Worm (Caenorhabditis elegans) whole organism, young adult: ENCODE measurements around the gene T12A2.3.

ENCODE experiments used
- B0035.1 ChIP-seq: sonication (generic microtip); optimal IDR thresholded peaks from 2 replicates; lab custom pipeline; 2016; ENCODE audit warnings: missing genetic modification characterization, mild to moderate bottlenecking, missing compliant biosample characterization, missing genotype, missing genetic modification reagents
- B0336.3 ChIP-seq: fragments of 200-800 bp; sonication (Bioruptor generic); IDR thresholded peaks from 2 replicates; pipeline ENCODE4 v1.3.6; 2022; ENCODE audit warnings: missing genetic modification characterization, missing compliant biosample characterization
- C17E4.6 ChIP-seq: fragments of 200-800 bp; sonication (Bioruptor generic); IDR thresholded peaks from 2 replicates; pipeline ENCODE4 v1.3.6; 2022; ENCODE audit warnings: missing genetic modification reagents, missing genetic modification characterization, missing compliant biosample characterization
- D2030.7 ChIP-seq: fragments of 200-800 bp; sonication (Bioruptor generic); IDR thresholded peaks from 2 replicates; pipeline ENCODE4 v1.3.6; 2022; ENCODE audit warnings: missing genetic modification reagents, missing genetic modification characterization, missing compliant biosample characterization
- F33H1.4 ChIP-seq: fragments of 200-800 bp; sonication (Bioruptor generic); IDR thresholded peaks from 2 replicates; pipeline ENCODE4 v1.3.6; 2022; ENCODE audit warnings: missing genetic modification reagents, missing genetic modification characterization, missing compliant biosample characterization
- K12H6.12 ChIP-seq: fragments of 200-800 bp; sonication (Bioruptor generic); optimal IDR thresholded peaks from 2 replicates; lab custom pipeline; 2018; ENCODE audit warnings: mild to moderate bottlenecking, missing genetic modification characterization, missing compliant biosample characterization
- T07F8.4 ChIP-seq: sonication (generic microtip); optimal IDR thresholded peaks from 2 replicates; lab custom pipeline; 2016; ENCODE audit warnings: mild to moderate bottlenecking, missing genetic modification characterization, moderate library complexity, missing compliant biosample characterization
- Y53G8AR.9 ChIP-seq: fragments of 200-800 bp; sonication (Bioruptor generic); conservative IDR thresholded peaks from 2 replicates; pipeline ENCODE4 v1.3.6; 2022; ENCODE audit warnings: missing genetic modification reagents, missing genetic modification characterization, missing compliant biosample characterization
- Y79H2A.3 ChIP-seq: fragments of 200-800 bp; sonication (Bioruptor generic); conservative IDR thresholded peaks from 2 replicates; pipeline ENCODE4 v1.3.6; 2022; ENCODE audit warnings: missing genetic modification reagents, missing genetic modification characterization, missing compliant biosample characterization
- Y95B8A.8 ChIP-seq: fragments of 200-800 bp; sonication (Bioruptor generic); IDR thresholded peaks from 2 replicates; pipeline ENCODE4 v1.3.6; 2022; ENCODE audit warnings: missing genetic modification reagents, missing genetic modification characterization, missing compliant biosample characterization
- ZK185.1 ChIP-seq: sonication (generic microtip); optimal IDR thresholded peaks from 2 replicates; lab custom pipeline; 2016; ENCODE audit warnings: mild to moderate bottlenecking, missing genetic modification characterization, missing compliant biosample characterization; ENCODE audit not compliant: poor library complexity, severe bottlenecking
- bed-1 ChIP-seq: fragments of 200-800 bp; sonication (Bioruptor generic); IDR thresholded peaks from 2 replicates; pipeline ENCODE4 v1.3.6; 2022; ENCODE audit warnings: missing genetic modification reagents, missing genetic modification characterization, missing compliant biosample characterization
- ccch-3 ChIP-seq: fragments of 200-800 bp; sonication (Bioruptor generic); optimal IDR thresholded peaks from 2 replicates; lab custom pipeline; 2018; ENCODE audit warnings: mild to moderate bottlenecking, missing genetic modification characterization, missing compliant biosample characterization
- ceh-27 ChIP-seq: fragments of 200-800 bp; sonication (Bioruptor generic); optimal IDR thresholded peaks from 2 replicates; lab custom pipeline; 2018; ENCODE audit warnings: mild to moderate bottlenecking, missing genetic modification characterization, moderate library complexity, missing compliant biosample characterization
- efl-1 ChIP-seq: fragments of 150-350 bp; optimal IDR thresholded peaks from 2 replicates; lab custom pipeline; 2014; ENCODE audit warnings: missing biosample characterization, missing genetic modification reagents, missing genetic modification characterization
- ekl-4 ChIP-seq: fragments of 200-800 bp; sonication (Bioruptor generic); IDR thresholded peaks from 2 replicates; pipeline ENCODE4 v1.3.6; 2022; ENCODE audit warnings: missing genetic modification reagents, missing genetic modification characterization, missing compliant biosample characterization
- hmg-1.2 ChIP-seq: fragments of 200-800 bp; sonication (Bioruptor generic); IDR thresholded peaks from 2 replicates; pipeline ENCODE4 v1.3.6; 2022; ENCODE audit warnings: missing genetic modification reagents, missing genetic modification characterization, missing compliant biosample characterization
- hmg-20 ChIP-seq: fragments of 200-800 bp; sonication (Bioruptor generic); IDR thresholded peaks from 2 replicates; pipeline ENCODE4 v1.3.6; 2022; ENCODE audit warnings: missing genetic modification reagents, missing genetic modification characterization, missing compliant biosample characterization
- lag-1 ChIP-seq: fragments of 200-800 bp; sonication (Bioruptor generic); IDR thresholded peaks from 2 replicates; pipeline ENCODE4 v1.3.6; 2022; ENCODE audit warnings: missing genetic modification reagents, missing genetic modification characterization, missing compliant biosample characterization
- let-526 ChIP-seq: fragments of 200-800 bp; sonication (Bioruptor generic); IDR thresholded peaks from 2 replicates; pipeline ENCODE4 v1.3.6; 2022; ENCODE audit warnings: missing genetic modification reagents, missing genetic modification characterization, missing compliant biosample characterization
- lir-1 ChIP-seq: fragments of 200-800 bp; sonication (Bioruptor generic); conservative IDR thresholded peaks from 2 replicates; pipeline ENCODE4 v1.3.6; 2022; ENCODE audit warnings: missing genetic modification reagents, missing genetic modification characterization, missing compliant biosample characterization
- lsl-1 ChIP-seq: fragments of 200-800 bp; sonication (Bioruptor generic); optimal IDR thresholded peaks from 2 replicates; lab custom pipeline; 2018; ENCODE audit warnings: mild to moderate bottlenecking, missing genetic modification characterization, moderate library complexity, missing compliant biosample characterization
- madf-10 ChIP-seq: sonication (generic microtip); optimal IDR thresholded peaks from 2 replicates; lab custom pipeline; 2016; ENCODE audit warnings: mild to moderate bottlenecking, missing genetic modification characterization, missing compliant biosample characterization
- madf-6 ChIP-seq: fragments of 200-800 bp; sonication (Bioruptor generic); IDR thresholded peaks from 2 replicates; pipeline ENCODE4 v1.3.6; 2022; ENCODE audit warnings: missing genetic modification reagents, missing genetic modification characterization, missing compliant biosample characterization
- madf-8 ChIP-seq: fragments of 200-800 bp; sonication (Bioruptor generic); conservative IDR thresholded peaks from 2 replicates; pipeline ENCODE4 v1.3.6; 2022; ENCODE audit warnings: missing genetic modification reagents, missing genetic modification characterization, missing compliant biosample characterization
- nfya-2 ChIP-seq: fragments of 200-800 bp; sonication (Bioruptor generic); IDR thresholded peaks from 2 replicates; pipeline ENCODE4 v1.3.6; 2022; ENCODE audit warnings: missing genetic modification reagents, missing genetic modification characterization, missing compliant biosample characterization
- nhr-80 ChIP-seq: sonication (generic microtip); optimal IDR thresholded peaks from 2 replicates; lab custom pipeline; 2016; ENCODE audit warnings: missing genetic modification characterization, missing compliant biosample characterization
- repo-1 ChIP-seq: sonication (generic microtip); optimal IDR thresholded peaks from 2 replicates; lab custom pipeline; 2017; ENCODE audit warnings: mild to moderate bottlenecking, missing genetic modification characterization, missing compliant biosample characterization
- sdz-38 ChIP-seq: sonication (generic microtip); optimal IDR thresholded peaks from 2 replicates; lab custom pipeline; 2016; ENCODE audit warnings: missing genotype, missing genetic modification characterization, missing compliant biosample characterization
- sea-2 ChIP-seq: fragments of 200-800 bp; sonication (Bioruptor generic); IDR thresholded peaks from 2 replicates; pipeline ENCODE4 v1.3.6; 2022; ENCODE audit warnings: missing genetic modification characterization, missing compliant biosample characterization
- tbx-9 ChIP-seq: sonication (generic microtip); optimal IDR thresholded peaks from 2 replicates; lab custom pipeline; 2016; ENCODE audit warnings: borderline replicate concordance, missing genetic modification characterization, inconsistent platforms, missing compliant biosample characterization
- tlf-1 ChIP-seq: fragments of 200-800 bp; sonication (Bioruptor generic); optimal IDR thresholded peaks from 2 replicates; lab custom pipeline; 2018; ENCODE audit warnings: mild to moderate bottlenecking, missing genetic modification characterization, missing compliant biosample characterization
- xnd-1 ChIP-seq: sonication (generic microtip); optimal IDR thresholded peaks from 2 replicates; lab custom pipeline; 2016; ENCODE audit warnings: missing genotype, missing genetic modification reagents, missing genetic modification characterization, missing compliant biosample characterization
- zim-3 ChIP-seq: sonication (generic microtip); optimal IDR thresholded peaks from 2 replicates; lab custom pipeline; 2017; ENCODE audit warnings: mild to moderate bottlenecking, missing genetic modification characterization, moderate library complexity, missing compliant biosample characterization
- ztf-25 ChIP-seq: fragments of 200-800 bp; sonication (Bioruptor generic); IDR thresholded peaks from 2 replicates; pipeline ENCODE4 v1.3.6; 2022; ENCODE audit warnings: missing genetic modification reagents, missing genetic modification characterization, missing compliant biosample characterization

The T12A2.3 gene

ce11 chrIII:6283024-6283423 lies 42.4 kb downstream of the T12A2.3 start:
- TF ChIP-seq hmg-1.2 (GFP tag; lab: Robert Waterston, UW) (0 out of 2 replicates have a peak, but pooled peaks have one; percentile 14), xnd-1 (peak; percentile 91), F33H1.4 (GFP tag; lab: Robert Waterston, UW) (peak; percentile 43; the same call in 1 of the 2 replicates), let-526 (GFP tag; lab: Robert Waterston, UW) (no peak), lsl-1 (GFP tag; lab: Kevin White, UChicago) (peak; percentile 89), hmg-20 (GFP tag; lab: Robert Waterston, UW) (no peak), Y79H2A.3 (GFP tag; lab: Robert Waterston, UW) (no peak), efl-1 (GFP tag; lab: Kevin White, UChicago) (peak; percentile 6), repo-1 (tag; lab: Kevin White, UChicago) (no peak), madf-8 (GFP tag; lab: Robert Waterston, UW) (peak; percentile 74), ZK185.1 (tag; lab: Kevin White, UChicago) (no peak), tlf-1 (no peak), ekl-4 (GFP tag; lab: Robert Waterston, UW) (0 out of 2 replicates have a peak, but pooled peaks have one; percentile 23), madf-6 (GFP tag; lab: Robert Waterston, UW) (peak; percentile 93), Y95B8A.8 (GFP tag; lab: Robert Waterston, UW) (no peak)
- TF ChIP-seq, all 124 proteins: peak for 8

ce11 chrIII:6285890-6286289 lies 45.3 kb downstream of the T12A2.3 start, which contains the start of gene gadr-3:
TSS of gene gadr-3 (minus strand) at chrIII:6285990.
- no peak for TF ChIP-seq Y53G8AR.9 (GFP tag; lab: Robert Waterston, UW)
- TF ChIP-seq K12H6.12 (tag; lab: Kevin White, UChicago) = no peak
- TF ChIP-seq bed-1 (GFP tag; lab: Robert Waterston, UW) = no peak
- TF ChIP-seq T07F8.4 (tag; lab: Kevin White, UChicago) = no peak
- no peak for TF ChIP-seq B0336.3 (GFP tag; lab: Robert Waterston, UW)
- no peak for TF ChIP-seq sdz-38 (tag; lab: Kevin White, UChicago)
- TF ChIP-seq lag-1 = no peak
- no peak for TF ChIP-seq ccch-3 (GFP tag; lab: Kevin White, UChicago)
- TF ChIP-seq ztf-25 = no peak
- no peak for TF ChIP-seq nfya-2
- TF ChIP-seq D2030.7 (GFP tag; lab: Robert Waterston, UW) = no peak
- TF ChIP-seq sea-2 (GFP tag; lab: Robert Waterston, UW) = no peak
- TF ChIP-seq lsl-1 (GFP tag; lab: Kevin White, UChicago) = no peak
- TF ChIP-seq B0035.1 (tag; lab: Kevin White, UChicago) = no peak
- no peak for TF ChIP-seq madf-10

- TF ChIP-seq zim-3 (no peak), nhr-80 (tag; lab: Kevin White, UChicago) (peak; percentile 0)
- TF ChIP-seq, all 124 proteins: peak for 1
Observed at ce11 chrIII:6287195-6287594, 46.6 kb downstream of the T12A2.3 start, which contains the start of gene F47D12.6. TSS of gene F47D12.6 (minus strand) at chrIII:6287295.

ce11 chrIII:6289366-6289765 lies 48.7 kb downstream of the T12A2.3 start:
- TF ChIP-seq C17E4.6 (GFP tag; lab: Robert Waterston, UW) = no peak
- peak; percentile 27 for TF ChIP-seq ceh-27 (GFP tag; lab: Kevin White, UChicago)
- no peak for TF ChIP-seq lir-1 (GFP tag; lab: Robert Waterston, UW)
- no peak for TF ChIP-seq B0035.1 (tag; lab: Kevin White, UChicago)
- TF ChIP-seq tbx-9 (tag; lab: Kevin White, UChicago) = no peak
